Fruit fly (Drosophila melanogaster): ENCODE measurements around the gene CG11586.

The CG11586 gene

DNA sequence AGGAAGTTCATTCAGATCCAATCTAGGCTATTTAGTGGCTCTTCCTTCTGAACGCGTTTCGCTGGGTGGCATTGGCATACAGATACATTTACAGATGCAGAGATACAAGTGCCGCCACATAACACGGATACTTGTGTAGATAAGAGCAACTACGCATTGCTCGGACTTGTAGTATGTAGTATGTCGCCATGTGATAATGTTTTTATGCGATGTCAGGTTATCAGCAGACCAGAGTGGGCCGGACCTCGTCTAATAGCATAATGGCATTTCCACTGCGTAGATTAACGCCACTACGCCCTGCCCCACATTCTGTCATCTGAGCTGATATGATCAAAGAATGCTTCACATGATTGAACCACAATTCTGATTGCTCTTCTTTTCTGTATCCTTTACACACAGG, 40.5 kb downstream of the CG11586 start:
- no peak for TF ChIP-seq gl (tag; optimal IDR thresholded peaks at IDR 0.05)
- TF ChIP-seq CG32121 (GFP tag; IDR thresholded peaks at IDR 0.05) = no peak
- TF ChIP-seq CG9948 (tag; optimal IDR thresholded peaks at IDR 0.05) = no peak
- TF ChIP-seq CG8301 (tag; optimal IDR thresholded peaks at IDR 0.05) = no peak

DNA sequence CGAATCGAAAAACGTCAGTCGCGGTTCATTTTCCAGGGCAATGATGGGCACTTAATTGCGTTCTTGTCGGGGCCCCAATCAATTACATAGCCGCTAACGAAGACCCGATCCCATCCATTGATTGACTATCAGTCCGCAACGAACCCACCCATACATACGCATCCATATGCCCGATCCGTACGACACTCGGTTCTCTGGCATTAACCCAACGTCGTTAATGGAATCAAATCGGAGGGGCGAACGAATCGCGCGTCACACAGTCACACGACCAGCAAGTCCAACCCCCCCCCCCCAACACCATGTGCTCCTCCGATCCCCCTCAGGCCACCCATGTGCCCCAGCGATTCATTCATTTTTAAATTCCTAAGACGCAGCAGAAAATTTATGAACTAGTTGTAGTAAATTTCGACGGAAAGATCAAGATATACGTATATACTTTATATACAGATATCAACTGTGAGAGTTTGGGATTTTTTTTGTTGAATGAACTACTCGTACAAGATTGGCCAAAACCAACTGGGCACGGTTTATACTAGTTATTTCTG, 41.0 kb downstream of the CG11586 start:
- TF ChIP-seq CG4496 (GFP tag; IDR thresholded peaks at IDR 0.05) (peak; percentile 37; the same call in 1 of the 3 replicates), gl (tag; optimal IDR thresholded peaks at IDR 0.05) (no peak), Ets98B (GFP tag; IDR thresholded peaks at IDR 0.05) (peak; percentile 64), CG8159 (tag; optimal IDR thresholded peaks at IDR 0.05) (peak; percentile 16), EcR (GFP tag; optimal IDR thresholded peaks at IDR 0.05) (peak; percentile 74), CG10348 (GFP tag; IDR thresholded peaks at IDR 0.05) (no peak), CG32121 (GFP tag; IDR thresholded peaks at IDR 0.05) (peak; percentile 55; the same call in 1 of the 2 replicates), CG13204 (GFP tag; optimal IDR thresholded peaks at IDR 0.05) (peak; percentile 46)

DNA sequence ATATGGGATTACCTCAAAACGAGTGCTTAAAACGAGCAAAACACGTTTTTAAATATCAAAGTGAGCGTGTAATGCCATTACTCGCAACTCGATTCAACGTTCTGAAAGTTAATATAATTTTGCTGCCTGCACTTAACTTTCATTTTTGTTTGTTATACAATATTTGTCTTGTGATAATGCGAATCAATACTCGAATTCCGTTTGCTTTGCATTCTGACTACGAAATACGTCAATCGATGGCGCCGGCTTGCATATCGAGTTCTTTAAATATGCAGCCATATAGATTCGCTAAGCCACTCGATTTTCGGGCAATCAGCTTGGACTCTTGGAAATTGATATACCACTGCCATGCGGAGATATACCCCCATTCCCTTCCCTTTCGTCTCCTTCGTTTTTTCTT, 41.6 kb downstream of the CG11586 start:
- TF ChIP-seq Ets98B (GFP tag; IDR thresholded peaks at IDR 0.05) (no peak), CG9948 (tag; optimal IDR thresholded peaks at IDR 0.05) (no peak), CG12605 (GFP tag; IDR thresholded peaks at IDR 0.05) (no peak)

DNA sequence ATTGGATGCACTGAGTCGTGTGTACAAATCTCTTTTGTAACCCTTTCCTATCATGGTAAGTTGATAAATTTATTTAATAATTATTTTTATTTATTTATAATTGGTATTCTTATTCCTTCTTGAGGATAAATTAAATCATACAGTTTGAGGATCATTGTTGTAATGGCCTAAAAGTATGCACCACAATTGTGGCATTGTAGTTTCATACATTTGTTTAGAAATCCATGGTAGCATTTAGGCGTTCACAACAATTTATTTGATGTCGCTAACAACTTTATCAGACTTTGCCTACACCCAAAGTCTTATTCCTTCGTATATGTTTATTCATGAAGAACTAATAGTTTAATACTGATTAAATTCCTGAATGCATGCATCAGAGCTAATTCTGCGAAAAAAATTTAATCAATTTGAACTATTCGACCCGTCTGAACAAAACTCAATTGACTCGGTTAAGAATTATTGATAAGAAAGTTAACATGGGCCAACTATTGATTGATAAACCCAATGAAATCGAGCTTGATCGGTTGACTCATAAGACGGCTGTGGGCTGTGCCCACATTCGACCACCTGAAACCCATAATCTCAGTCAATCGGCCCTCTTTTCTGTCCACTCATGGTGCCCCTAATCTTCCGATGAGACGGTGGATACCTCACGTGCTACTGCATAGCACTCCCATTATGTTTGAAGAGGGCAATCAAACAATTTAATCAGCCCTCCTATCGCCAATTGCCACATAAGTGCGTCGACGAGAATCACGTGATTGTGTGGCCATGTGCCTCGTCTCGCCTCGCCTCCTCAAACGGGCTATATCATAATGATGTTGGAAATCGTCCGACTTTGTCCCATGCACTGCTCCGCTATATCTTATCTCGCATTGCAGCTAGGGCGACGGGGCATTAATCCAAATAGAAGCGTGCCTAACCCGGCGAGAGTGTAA, 42.7 kb downstream of the CG11586 start:
- 0 out of 2 replicates have a peak, but pooled peaks have one; percentile 12 for TF ChIP-seq CG32121 (GFP tag; IDR thresholded peaks at IDR 0.05)
- peak; percentile 37; the same call in 1 of the 3 replicates for TF ChIP-seq CG4496 (GFP tag; IDR thresholded peaks at IDR 0.05)
- TF ChIP-seq Ets98B (GFP tag; IDR thresholded peaks at IDR 0.05) = peak; percentile 21; the same call in 1 of the 2 replicates
- TF ChIP-seq Snoo (tag; optimal IDR thresholded peaks at IDR 0.05) = no peak

DNA sequence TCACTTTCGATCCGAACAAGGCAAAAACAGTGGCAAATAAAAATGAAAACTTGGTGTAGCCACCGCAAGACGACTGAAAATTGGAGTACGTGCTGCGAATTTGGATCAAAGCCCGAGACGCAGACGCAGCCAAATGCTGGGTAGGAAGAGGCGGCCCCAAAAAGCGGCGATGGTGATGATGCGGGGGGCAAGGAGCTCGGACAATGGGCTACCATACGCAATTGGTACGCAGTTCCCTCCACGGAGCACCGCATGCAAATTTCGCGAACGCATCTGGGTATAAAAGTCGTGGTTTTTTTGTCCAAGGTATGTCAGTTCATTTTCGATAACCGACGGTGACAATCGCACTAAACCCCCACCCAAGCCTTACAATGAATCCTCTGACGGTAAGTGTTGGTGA, 47.2 kb downstream of the CG11586 start, which contains the start of gene Cpr64Ad:
Cpr64Ad (plus strand) TSS at position 301 of the 400 bp plus-strand sequence.
- no peak for TF ChIP-seq CG8159 (tag; optimal IDR thresholded peaks at IDR 0.05)
- no peak for TF ChIP-seq CG34367 (tag; optimal IDR thresholded peaks at IDR 0.05)

DNA sequence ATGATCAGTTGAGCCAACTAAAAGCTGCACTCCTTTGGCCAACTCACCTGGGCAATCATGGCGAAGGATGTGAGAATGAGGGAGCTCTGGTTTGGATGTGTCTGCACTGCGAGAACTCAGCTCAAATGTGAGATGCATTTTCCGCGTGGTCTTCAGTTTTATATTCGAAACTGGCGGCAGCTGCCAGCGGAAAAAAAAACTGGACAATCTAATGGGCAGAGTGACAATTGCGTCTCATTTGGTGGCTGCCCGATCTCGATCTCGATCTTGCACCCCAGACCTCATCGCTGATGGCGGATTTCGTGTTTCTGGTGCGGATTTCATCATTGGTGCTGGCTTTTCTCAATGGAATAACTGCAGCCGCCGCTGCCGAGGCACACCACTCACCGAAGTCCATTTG, 49.5 kb downstream of the CG11586 start, which contains the start of gene Cpr64Ac:
Cpr64Ac (minus strand) TSS at position 101 of the 400 bp plus-strand sequence.
- TF ChIP-seq CG14655 (GFP tag; optimal IDR thresholded peaks at IDR 0.05) (no peak), CG34367 (tag; optimal IDR thresholded peaks at IDR 0.05) (no peak), Pif1A (GFP tag; optimal IDR thresholded peaks at IDR 0.05) (no peak), gl (tag; optimal IDR thresholded peaks at IDR 0.05) (no peak), Snoo (tag; optimal IDR thresholded peaks at IDR 0.05) (no peak), CG12605 (GFP tag; IDR thresholded peaks at IDR 0.05) (no peak)

DNA sequence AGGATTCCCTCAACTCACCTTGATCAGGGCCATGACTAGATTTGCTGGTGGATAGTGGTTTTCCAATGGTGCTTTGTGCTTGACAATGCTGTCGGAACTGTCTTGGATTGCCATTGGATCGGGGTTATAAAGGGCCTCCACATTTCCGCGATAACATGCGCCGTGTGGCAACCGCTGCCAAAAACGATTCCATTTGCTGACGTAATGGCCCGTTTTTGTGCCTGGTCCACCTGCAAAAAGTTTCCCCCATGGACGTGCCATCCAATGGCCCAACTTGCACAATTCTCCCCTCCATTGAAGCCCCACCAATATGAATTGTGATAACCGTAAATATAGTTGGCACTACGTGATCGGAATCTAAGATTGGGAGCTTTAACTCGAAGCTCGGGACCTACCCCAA, 50.8 kb downstream of the CG11586 start, which contains the start of gene Cpr64Ab:
Cpr64Ab (minus strand) TSS at position 101 of the 400 bp plus-strand sequence.
- TF ChIP-seq rn (GFP tag; IDR thresholded peaks at IDR 0.05) (no peak), CG32121 (GFP tag; IDR thresholded peaks at IDR 0.05) (no peak), CG8159 (tag; optimal IDR thresholded peaks at IDR 0.05) (no peak), CG8301 (tag; optimal IDR thresholded peaks at IDR 0.05) (no peak), D1 (tag; optimal IDR thresholded peaks at IDR 0.05) (no peak), CG10348 (GFP tag; IDR thresholded peaks at IDR 0.05) (no peak), Ets98B (GFP tag; IDR thresholded peaks at IDR 0.05) (no peak), CG34367 (tag; optimal IDR thresholded peaks at IDR 0.05) (no peak), CG12605 (GFP tag; IDR thresholded peaks at IDR 0.05) (no peak), CG4496 (GFP tag; IDR thresholded peaks at IDR 0.05) (no peak), gl (tag; optimal IDR thresholded peaks at IDR 0.05) (no peak), CG9948 (tag; optimal IDR thresholded peaks at IDR 0.05) (no peak), Pif1A (GFP tag; optimal IDR thresholded peaks at IDR 0.05) (no peak), CG17806 (tag; optimal IDR thresholded peaks at IDR 0.05) (no peak), CG15710 (tag; optimal IDR thresholded peaks at IDR 0.05) (no peak)
